Worm (Caenorhabditis elegans) whole organism, L2 larva: ENCODE measurements around the gene ZK666.11.

Experiments
- ZK546.5 ChIP-seq: sonication (generic microtip); optimal IDR thresholded peaks from 2 replicates; lab custom pipeline; 2017; ENCODE audit warnings: missing biosample characterization, missing genetic modification characterization
- blmp-1 ChIP-seq: sonication (generic microtip); optimal IDR thresholded peaks from 2 replicates; lab custom pipeline; 2017; ENCODE audit warnings: missing genetic modification characterization, mild to moderate bottlenecking, missing compliant biosample characterization, antibody characterized with exemption, moderate library complexity; ENCODE audit not compliant: insufficient read depth
- lin-11 ChIP-seq: fragments of 150-350 bp; sonication (generic microtip); optimal IDR thresholded peaks from 2 replicates; lab custom pipeline; 2014; ENCODE audit warnings: missing biosample characterization, missing genetic modification characterization, inconsistent platforms, mixed read lengths
- lsy-2 ChIP-seq, 2 experiments: fragments of 150-350 bp in 1 of 2; sonication (generic microtip) in 1 of 2; optimal IDR thresholded peaks; 2 replicates each; lab custom pipeline; 2014 to 2017; ENCODE audit warnings: missing biosample characterization in 2 of 2, missing genetic modification characterization in 2 of 2
- mbf-1 ChIP-seq: sonication (generic microtip); optimal IDR thresholded peaks from 2 replicates; lab custom pipeline; 2017; ENCODE audit warnings: missing biosample characterization, missing genetic modification characterization
- nhr-11 ChIP-seq: fragments of 150-350 bp; optimal IDR thresholded peaks from 2 replicates; lab custom pipeline; 2014; ENCODE audit warnings: missing biosample characterization, missing genetic modification characterization
- nhr-23 ChIP-seq: fragments of 150-350 bp; optimal IDR thresholded peaks from 2 replicates; lab custom pipeline; 2014; ENCODE audit warnings: missing biosample characterization, missing genetic modification reagents, missing genetic modification characterization
- snpc-4 ChIP-seq: fragments of 150-350 bp; optimal IDR thresholded peaks from 2 replicates; lab custom pipeline; 2014; ENCODE audit warnings: missing biosample characterization, missing genetic modification characterization
- unc-39 ChIP-seq: fragments of 150-350 bp; optimal IDR thresholded peaks from 2 replicates; lab custom pipeline; 2014; ENCODE audit warnings: missing biosample characterization, missing genetic modification characterization
- ztf-11 ChIP-seq: sonication (generic microtip); optimal IDR thresholded peaks from 2 replicates; lab custom pipeline; 2017; ENCODE audit warnings: missing biosample characterization, missing genetic modification characterization

- TF ChIP-seq unc-39 (tag; lab: Kevin White, UChicago) (no peak), lsy-2 (tag; optimal IDR thresholded peaks at IDR 0.05; lab: Kevin White, UChicago) (no peak), snpc-4 (tag; lab: Kevin White, UChicago) (no peak), nhr-11 (no peak), nhr-23 (tag; lab: Kevin White, UChicago) (no peak), blmp-1 (tag; lab: Kevin White, UChicago) (no peak), ZK546.5 (no peak), mbf-1 (no peak), ztf-11 (tag; lab: Kevin White, UChicago) (no peak), lin-11 (tag; lab: Kevin White, UChicago) (no peak)
Measured at ce11 chrII:10490329-10490728, 8.0 kb downstream of the ZK666.11 start, which contains the start of gene clec-61.
